Worm (Caenorhabditis elegans) whole organism, midembryonic: Measurements from ENCODE around the gene D2021.4.
"Not testable (repeated sequence)": the region's sequence is repeated elsewhere in the genome, so short reads cannot be mapped to it uniquely, and the experiment has no call there.

Source experiments
- T22C8.4 ChIP-seq: fragments of 200-800 bp; sonication (Bioruptor generic); IDR thresholded peaks from 2 replicates; pipeline ENCODE4 v1.3.6; 2022; ENCODE audit warnings: missing genetic modification characterization, missing compliant biosample characterization
- cog-1 ChIP-seq: sonication (generic microtip); optimal IDR thresholded peaks from 2 replicates; lab custom pipeline; 2016; ENCODE audit warnings: missing genetic modification characterization, missing compliant biosample characterization
- flt-1 ChIP-seq: fragments of 200-800 bp; sonication (Bioruptor generic); IDR thresholded peaks from 2 replicates; pipeline ENCODE4 v1.3.6; 2022; ENCODE audit warnings: missing genetic modification characterization, missing compliant biosample characterization
- klf-2 ChIP-seq: fragments of 200-800 bp; sonication (Bioruptor generic); conservative IDR thresholded peaks from 2 replicates; pipeline ENCODE4 v1.3.6; 2022; ENCODE audit warnings: missing genetic modification reagents, missing genetic modification characterization, missing compliant biosample characterization
- med-1 ChIP-seq: sonication (generic microtip); optimal IDR thresholded peaks from 2 replicates; lab custom pipeline; 2017; ENCODE audit warnings: missing genetic modification characterization, mild to moderate bottlenecking, missing compliant biosample characterization, antibody characterized with exemption, missing genetic modification reagents; ENCODE audit not compliant: insufficient read depth
- ref-1 ChIP-seq: fragments of 200-800 bp; sonication (Bioruptor generic); conservative IDR thresholded peaks from 2 replicates; pipeline ENCODE4 v1.3.6; 2022; ENCODE audit warnings: missing genetic modification reagents, missing genetic modification characterization, missing compliant biosample characterization
- tab-1 ChIP-seq: fragments of 200-800 bp; sonication (Bioruptor generic); IDR thresholded peaks from 2 replicates; pipeline ENCODE4 v1.3.6; 2022; ENCODE audit warnings: missing genetic modification characterization, missing compliant biosample characterization
- ztf-23 ChIP-seq: fragments of 200-800 bp; sonication (Bioruptor generic); IDR thresholded peaks from 2 replicates; pipeline ENCODE4 v1.3.6; 2022; ENCODE audit warnings: missing genetic modification reagents, missing genetic modification characterization, missing compliant biosample characterization
- ztf-29 ChIP-seq: fragments of 200-800 bp; sonication (Bioruptor generic); IDR thresholded peaks from 2 replicates; pipeline ENCODE4 v1.3.6; 2022; ENCODE audit warnings: missing genetic modification reagents, missing genetic modification characterization, missing compliant biosample characterization

The D2021.4 gene

DNA sequence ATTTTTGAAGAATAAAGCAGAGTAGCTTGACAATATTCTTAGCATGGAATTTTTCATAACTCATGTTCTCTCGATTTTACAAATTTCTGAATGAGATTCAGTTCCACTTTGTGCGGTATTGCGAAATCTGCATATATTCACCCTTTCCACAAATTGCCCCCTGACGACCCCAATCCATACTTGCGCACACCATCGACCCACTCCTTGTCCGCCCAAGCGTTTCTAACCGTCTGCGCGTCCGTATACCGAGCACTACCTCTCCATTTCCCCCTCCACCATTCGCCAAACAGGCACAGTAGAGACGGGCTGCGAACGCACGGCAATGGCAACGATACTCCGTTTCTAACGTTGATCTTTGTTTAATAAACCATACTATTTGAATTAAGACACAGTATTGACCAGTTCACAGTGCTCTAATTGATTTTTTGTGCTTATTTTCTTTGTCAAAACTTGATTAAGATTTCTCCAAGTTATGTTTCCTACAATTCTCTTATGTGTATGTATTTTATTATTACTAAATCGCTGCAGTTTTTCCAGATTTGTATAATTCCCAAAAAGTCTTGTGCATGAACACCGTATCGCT, 7.8 kb upstream of the D2021.4 start, which contains the start of gene utx-1:
Gene utx-1, plus strand, starts transcription at position 533 of the 583 bp plus-strand sequence.
- TF ChIP-seq tab-1 (GFP tag; lab: Robert Waterston, UW): peak; percentile 8; the same call in 1 of the 2 replicates
- TF ChIP-seq cog-1 (tag; lab: Kevin White, UChicago): peak; percentile 3
- peak; percentile 54; the same call in 1 of the 2 replicates for TF ChIP-seq T22C8.4 (GFP tag; lab: Robert Waterston, UW)
- TF ChIP-seq klf-2 (GFP tag; lab: Robert Waterston, UW): no peak

DNA sequence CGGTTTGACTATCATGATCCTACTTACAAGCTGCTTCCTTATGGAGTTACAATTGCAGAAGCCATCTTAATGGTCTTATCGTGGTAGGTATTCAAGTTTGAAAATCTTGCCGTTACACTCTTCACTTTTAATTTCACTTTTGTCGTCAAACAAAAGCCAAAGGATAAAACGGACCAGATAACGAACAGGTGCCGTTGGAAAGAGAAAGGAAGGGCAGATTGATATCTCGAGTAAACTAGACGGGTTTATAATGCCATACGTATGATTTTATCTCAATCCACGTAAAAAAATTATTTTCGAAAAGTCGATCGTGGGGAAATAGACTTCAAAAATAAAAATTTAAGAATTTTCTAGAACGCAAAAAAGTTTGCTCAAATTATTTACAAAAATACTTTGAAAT, 5.2 kb upstream of the D2021.4 start:
- no peak for TF ChIP-seq ref-1 (GFP tag; lab: Robert Waterston, UW)
- no peak for TF ChIP-seq klf-2 (GFP tag; lab: Robert Waterston, UW)
- TF ChIP-seq flt-1 (GFP tag; lab: Robert Waterston, UW): no peak
- no peak for TF ChIP-seq ztf-23
- no peak for TF ChIP-seq ztf-29 (GFP tag; lab: Robert Waterston, UW)
- no peak for TF ChIP-seq cog-1 (tag; lab: Kevin White, UChicago)
- no peak for TF ChIP-seq tab-1 (GFP tag; lab: Robert Waterston, UW)
- TF ChIP-seq med-1 (GFP tag; lab: Kevin White, UChicago): no peak
- no peak for TF ChIP-seq T22C8.4 (GFP tag; lab: Robert Waterston, UW)

ce11 chrX:8551687-8552327, 2.9 kb upstream of the D2021.4 start, which contains the start of gene dhhc-14:
dhhc-14 (plus strand) TSS chrX:8552277.
- TF ChIP-seq ztf-23 (peak; percentile 64; the same call in 1 of the 2 replicates), tab-1 (GFP tag; lab: Robert Waterston, UW) (no peak), cog-1 (tag; lab: Kevin White, UChicago) (peak; percentile 37), flt-1 (GFP tag; lab: Robert Waterston, UW) (0 out of 2 replicates have a peak, but pooled peaks have one; percentile 52), klf-2 (GFP tag; lab: Robert Waterston, UW) (no peak)

DNA sequence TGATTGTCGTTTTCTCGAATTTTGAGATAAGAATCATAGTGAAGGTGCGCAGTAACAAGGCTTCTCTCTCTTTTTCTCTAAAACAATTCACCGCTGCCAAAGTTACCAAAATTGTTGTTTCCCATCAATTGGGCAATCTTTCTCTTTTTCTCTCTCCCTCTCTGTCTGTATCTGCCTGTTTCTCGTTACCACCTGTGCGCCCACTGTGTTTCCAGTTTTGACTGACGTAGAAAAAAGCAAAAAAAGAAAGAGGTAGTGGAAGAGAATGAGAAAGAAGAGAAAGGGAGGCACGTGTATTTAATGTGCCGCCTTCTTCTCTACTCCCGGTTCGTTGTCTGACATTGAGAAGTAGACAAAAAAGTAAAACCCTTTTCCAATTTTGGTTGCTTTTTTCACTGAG, 1.2 kb upstream of the D2021.4 start:
- TF ChIP-seq ref-1 (GFP tag; lab: Robert Waterston, UW) (no peak), ztf-23 (no peak), klf-2 (GFP tag; lab: Robert Waterston, UW) (no peak), med-1 (GFP tag; lab: Kevin White, UChicago) (no peak), cog-1 (tag; lab: Kevin White, UChicago) (no peak), flt-1 (GFP tag; lab: Robert Waterston, UW) (no peak)

DNA sequence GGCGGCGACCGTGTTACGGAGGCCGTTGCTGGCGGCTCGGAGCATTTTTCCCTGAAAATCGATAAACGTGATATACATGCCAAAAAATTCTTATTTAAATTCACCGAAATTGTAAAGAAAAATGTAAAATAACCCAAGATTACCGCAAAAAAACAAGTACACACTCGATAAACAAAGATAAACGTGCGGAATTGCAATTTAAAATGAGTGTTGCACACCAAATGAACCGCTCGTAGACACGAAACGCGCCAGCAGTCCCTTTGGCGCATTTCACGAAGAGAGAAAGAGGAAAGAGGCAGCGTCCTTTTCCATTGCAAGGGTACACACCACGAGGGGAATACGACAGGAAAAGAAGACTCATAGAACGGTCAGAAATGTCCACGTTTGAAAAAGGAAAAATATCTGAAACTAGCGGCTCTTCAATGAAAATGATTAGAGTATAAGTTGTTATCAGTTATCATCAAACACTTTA, 2.9 kb downstream of the D2021.4 start, which contains the start of gene sdha-1:
Gene sdha-1, minus strand, starts transcription at position 51 of the 472 bp plus-strand sequence.
- TF ChIP-seq cog-1 (tag; lab: Kevin White, UChicago): peak; percentile 10
- TF ChIP-seq T22C8.4 (GFP tag; lab: Robert Waterston, UW): no peak

DNA sequence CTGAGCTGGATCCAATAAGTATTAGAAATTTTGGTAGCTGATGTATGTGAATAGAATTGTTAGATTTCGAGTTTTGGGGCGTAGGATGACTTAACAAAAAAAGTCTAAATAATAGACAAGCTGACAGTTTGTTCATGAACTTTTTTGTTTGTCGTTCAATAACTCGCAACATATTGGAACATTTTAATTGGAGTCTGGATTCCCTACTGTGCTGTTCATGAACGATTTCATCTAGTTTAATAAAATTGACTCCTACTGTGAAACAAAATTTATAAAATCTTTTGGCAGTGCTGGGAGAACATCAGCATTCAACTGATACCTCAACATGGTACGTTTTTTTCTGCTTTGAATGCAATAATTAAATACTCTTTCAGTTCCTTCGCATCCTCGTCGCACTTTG, 7.3 kb downstream of the D2021.4 start, which contains the start of gene nspc-7:
Gene nspc-7, plus strand, starts transcription at position 301 of the 400 bp plus-strand sequence.
- TF ChIP-seq ref-1 (GFP tag; lab: Robert Waterston, UW); med-1 (GFP tag; lab: Kevin White, UChicago); ztf-29 (GFP tag; lab: Robert Waterston, UW): not testable (repeated sequence)

- not testable (repeated sequence) for TF ChIP-seq med-1 (GFP tag; lab: Kevin White, UChicago); klf-2 (GFP tag; lab: Robert Waterston, UW); flt-1 (GFP tag; lab: Robert Waterston, UW)
Measured at ce11 chrX:8538262-8538776, 10.6 kb downstream of the D2021.4 start, which contains the start of the genes nspc-4 and nspc-5. nspc-4 (minus strand) TSS chrX:8538362. nspc-5 (plus strand) TSS chrX:8538726.

DNA sequence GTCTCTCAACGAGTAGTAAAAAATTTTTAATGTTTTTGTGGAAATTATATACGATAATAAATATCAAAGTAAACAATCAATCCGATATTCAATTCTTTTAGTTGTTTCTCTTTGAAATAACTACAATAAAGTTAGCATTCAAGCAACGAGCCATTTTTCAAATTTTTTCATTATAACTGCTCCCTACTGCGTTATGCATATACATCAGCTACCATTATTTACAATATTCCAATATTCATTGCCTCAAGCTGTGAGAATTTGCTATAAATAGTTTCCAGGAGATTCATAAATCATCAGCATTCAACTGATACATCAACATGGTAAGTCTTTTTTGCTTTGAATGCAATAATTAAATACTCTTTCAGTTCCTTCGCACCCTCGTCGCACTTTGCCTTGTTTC, 12.1 kb downstream of the D2021.4 start, which contains the start of gene nspc-3:
Gene nspc-3, plus strand, starts transcription at position 301 of the 400 bp plus-strand sequence.
- TF ChIP-seq cog-1 (tag; lab: Kevin White, UChicago) (no peak), med-1 (GFP tag; lab: Kevin White, UChicago) (no peak), flt-1 (GFP tag; lab: Robert Waterston, UW) (no peak), ztf-29 (GFP tag; lab: Robert Waterston, UW) (no peak), T22C8.4 (GFP tag; lab: Robert Waterston, UW) (no peak), tab-1 (GFP tag; lab: Robert Waterston, UW) (no peak)

- not testable (repeated sequence) for TF ChIP-seq cog-1 (tag; lab: Kevin White, UChicago); med-1 (GFP tag; lab: Kevin White, UChicago); ref-1 (GFP tag; lab: Robert Waterston, UW)
Measured at ce11 chrX:8535006-8535405, 13.9 kb downstream of the D2021.4 start, which contains the start of gene nspc-1. nspc-1 (minus strand) TSS chrX:8535106.

ce11 chrX:8527950-8528349, 20.9 kb downstream of the D2021.4 start, which contains the start of gene flp-5:
flp-5 (plus strand) TSS chrX:8528250.
- no peak for TF ChIP-seq ztf-29 (GFP tag; lab: Robert Waterston, UW)
- no peak for TF ChIP-seq T22C8.4 (GFP tag; lab: Robert Waterston, UW)
- no peak for TF ChIP-seq med-1 (GFP tag; lab: Kevin White, UChicago)
- TF ChIP-seq ref-1 (GFP tag; lab: Robert Waterston, UW): no peak
- no peak for TF ChIP-seq tab-1 (GFP tag; lab: Robert Waterston, UW)
- TF ChIP-seq klf-2 (GFP tag; lab: Robert Waterston, UW): no peak
- TF ChIP-seq ztf-23: no peak
- TF ChIP-seq cog-1 (tag; lab: Kevin White, UChicago): no peak
- no peak for TF ChIP-seq flt-1 (GFP tag; lab: Robert Waterston, UW)
